Worm (Caenorhabditis elegans): ENCODE measurements around the gene C25B8.8.

Gene C25B8.8

ce11 chrX:6638985-6639573, 29.3 kb downstream of the C25B8.8 start:
- TF ChIP-seq elt-4 (tag; optimal IDR thresholded peaks at IDR 0.05) (no peak), fkh-10 (GFP tag; optimal IDR thresholded peaks at IDR 0.05) (no peak), ceh-18 (tag; optimal IDR thresholded peaks at IDR 0.05) (no peak), ceh-45 (GFP tag; IDR thresholded peaks at IDR 0.05) (no peak)

ce11 chrX:6640570-6641199, 30.9 kb downstream of the C25B8.8 start, which contains the start of gene nhr-120:
Gene nhr-120, minus strand, starts transcription at chrX:6640620.
- TF ChIP-seq ceh-14 (tag; optimal IDR thresholded peaks at IDR 0.05), result no peak
- TF ChIP-seq ref-2 (tag; optimal IDR thresholded peaks at IDR 0.05), result no peak
- TF ChIP-seq ceh-30 (tag; optimal IDR thresholded peaks at IDR 0.05), result no peak
- TF ChIP-seq C38D4.7 (GFP tag; optimal IDR thresholded peaks at IDR 0.05), result no peak
- TF ChIP-seq mec-3 (tag; optimal IDR thresholded peaks at IDR 0.05; ENCODE audit: borderline replicate concordance), result no peak
- no peak for TF ChIP-seq ceh-18 (tag; optimal IDR thresholded peaks at IDR 0.05)
- no peak for TF ChIP-seq T23F11.4 (GFP tag; optimal IDR thresholded peaks at IDR 0.05)
- TF ChIP-seq che-1 (tag; optimal IDR thresholded peaks at IDR 0.05), result no peak

- no peak for TF ChIP-seq ahr-1 (tag; optimal IDR thresholded peaks at IDR 0.05)
- no peak for TF ChIP-seq unc-3 (GFP tag; conservative IDR thresholded peaks at IDR 0.05)
- no peak for TF ChIP-seq unc-3 (tag; optimal IDR thresholded peaks at IDR 0.05)
- no peak for TF ChIP-seq ceh-31 (tag; optimal IDR thresholded peaks at IDR 0.05)
- no peak for TF ChIP-seq ceh-14 (tag; optimal IDR thresholded peaks at IDR 0.05)
- no peak for TF ChIP-seq pqm-1 (tag; optimal IDR thresholded peaks at IDR 0.05)
- no peak for TF ChIP-seq eyg-1 (tag; optimal IDR thresholded peaks at IDR 0.05)
- no peak for TF ChIP-seq pag-3 (tag; optimal IDR thresholded peaks at IDR 0.05; ENCODE audit: borderline replicate concordance)
- no peak for TF ChIP-seq madf-2 (tag; optimal IDR thresholded peaks at IDR 0.05)
- TF ChIP-seq hlh-8 (tag; optimal IDR thresholded peaks at IDR 0.05), result no peak
- TF ChIP-seq tbx-7 (tag; optimal IDR thresholded peaks at IDR 0.05), result no peak
- no peak for TF ChIP-seq F13H6.1 (tag; optimal IDR thresholded peaks at IDR 0.05)
- TF ChIP-seq zip-5 (tag; optimal IDR thresholded peaks at IDR 0.05), result no peak
- TF ChIP-seq ets-4 (tag; optimal IDR thresholded peaks at IDR 0.05), result no peak
These were observed 31.7 kb downstream of the C25B8.8 start for ce11 chrX:6641509-6641908.

- no peak for TF ChIP-seq rnt-1 (tag; optimal IDR thresholded peaks at IDR 0.05)
- TF ChIP-seq fkh-10 (GFP tag; optimal IDR thresholded peaks at IDR 0.05), result no peak
- TF ChIP-seq pqm-1 (tag; optimal IDR thresholded peaks at IDR 0.05), result no peak
- TF ChIP-seq hlh-6 (tag; optimal IDR thresholded peaks at IDR 0.05), result no peak
- no peak for TF ChIP-seq ceh-22 (tag; optimal IDR thresholded peaks at IDR 0.05)
- no peak for TF ChIP-seq ets-4 (tag; optimal IDR thresholded peaks at IDR 0.05)
- no peak for TF ChIP-seq fax-1 (tag; optimal IDR thresholded peaks at IDR 0.05)
- no peak for TF ChIP-seq unc-3 (GFP tag; conservative IDR thresholded peaks at IDR 0.05)
- TF ChIP-seq unc-3 (tag; optimal IDR thresholded peaks at IDR 0.05), result no peak
- no peak for TF ChIP-seq ama-1 (optimal IDR thresholded peaks at IDR 0.05)
These were observed 33.0 kb downstream of the C25B8.8 start for ce11 chrX:6642798-6643197.

ce11 chrX:6644971-6645704, 35.3 kb downstream of the C25B8.8 start, which contains the start of gene C56E10.3:
Gene C56E10.3, plus strand, starts transcription at chrX:6645654.
- TF ChIP-seq ref-2 (tag; optimal IDR thresholded peaks at IDR 0.05) (no peak), npax-4 (tag; optimal IDR thresholded peaks at IDR 0.05) (no peak), eyg-1 (tag; optimal IDR thresholded peaks at IDR 0.05) (no peak), K02D7.2 (tag; optimal IDR thresholded peaks at IDR 0.05) (no peak), ama-1 (optimal IDR thresholded peaks at IDR 0.05) (no peak), dmd-4 (tag; optimal IDR thresholded peaks at IDR 0.05; ENCODE audit: borderline replicate concordance) (no peak), Y22D7AL.16 (tag; optimal IDR thresholded peaks at IDR 0.05) (no peak), ceh-6 (GFP tag; optimal IDR thresholded peaks at IDR 0.05) (no peak), pat-9 (tag; optimal IDR thresholded peaks at IDR 0.05) (no peak), syd-9 (tag; optimal IDR thresholded peaks at IDR 0.05) (no peak), ceh-48 (tag; optimal IDR thresholded peaks at IDR 0.05) (no peak), pros-1 (tag; optimal IDR thresholded peaks at IDR 0.05) (no peak), ceh-14 (tag; optimal IDR thresholded peaks at IDR 0.05) (no peak), sdc-2 (tag; optimal IDR thresholded peaks at IDR 0.05) (no peak), pax-1 (tag; optimal IDR thresholded peaks at IDR 0.05) (no peak), unc-55 (GFP tag; optimal IDR thresholded peaks at IDR 0.05) (no peak), ttx-3 (tag; optimal IDR thresholded peaks at IDR 0.05) (no peak)
